Worm (Caenorhabditis elegans): Measurements from ENCODE around the gene F44E5.17.

DNA sequence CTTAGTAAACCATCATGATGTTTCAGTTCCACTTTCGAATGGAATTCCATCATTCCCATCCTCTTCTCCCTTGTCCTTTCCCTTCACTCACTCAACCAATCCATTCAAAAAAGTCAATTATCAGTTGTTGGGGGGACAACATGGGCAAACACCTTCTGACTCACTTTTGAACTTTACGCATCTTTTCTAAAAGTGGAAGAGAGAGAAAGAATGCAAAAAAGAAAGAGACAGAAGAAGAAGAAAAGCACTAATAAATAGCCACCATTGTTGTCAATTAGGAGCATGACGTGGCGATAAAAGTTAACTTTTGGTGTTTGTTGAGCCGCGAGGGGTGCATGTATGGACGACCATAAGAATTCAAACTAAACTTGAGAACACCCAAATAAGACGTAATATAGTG, 39.6 kb upstream of the F44E5.17 start:
- no peak for TF ChIP-seq ztf-29 (GFP tag; IDR thresholded peaks at IDR 0.05)
- TF ChIP-seq klf-2 (GFP tag; conservative IDR thresholded peaks at IDR 0.05): no peak
- TF ChIP-seq flt-1 (GFP tag; IDR thresholded peaks at IDR 0.05): no peak
- TF ChIP-seq cog-1 (tag; optimal IDR thresholded peaks at IDR 0.05): no peak
- no peak for TF ChIP-seq T22C8.4 (GFP tag; IDR thresholded peaks at IDR 0.05)
